Worm (Caenorhabditis elegans) whole organism, L1 larva: ENCODE results near the gene F31D5.2.
A peak's percentile ranks its signal among the peaks of the same experiment; 100 is the strongest.

ENCODE experiments used
- Y116A8C.19 ChIP-seq: sonication (generic microtip); optimal IDR thresholded peaks from 2 replicates; lab custom pipeline; 2016; ENCODE audit warnings: missing compliant biosample characterization, missing genetic modification characterization, borderline replicate concordance
- alr-1 ChIP-seq: fragments of 200-800 bp; sonication (Bioruptor generic); optimal IDR thresholded peaks from 2 replicates; lab custom pipeline; 2018; ENCODE audit warnings: borderline replicate concordance, mild to moderate bottlenecking, missing genetic modification characterization, missing compliant biosample characterization
- ceh-88 ChIP-seq: fragments of 200-800 bp; sonication (Bioruptor generic); IDR thresholded peaks from 2 replicates; pipeline ENCODE4 v1.3.6; 2022; ENCODE audit warnings: missing genetic modification characterization, missing compliant biosample characterization
- ces-1 ChIP-seq: fragments of 150-350 bp; optimal IDR thresholded peaks from 2 replicates; lab custom pipeline; 2014; ENCODE audit warnings: missing biosample characterization, missing genetic modification reagents, missing genetic modification characterization
- dpl-1 ChIP-seq, 3 experiments: fragments of 150-350 bp in 2 of 3; sonication (generic microtip) in 1 of 3; optimal IDR thresholded peaks; 2 replicates each; lab custom pipeline; 2014 to 2017; ENCODE audit warnings: missing biosample characterization in 3 of 3, missing genetic modification characterization in 3 of 3, missing genetic modification reagents in 3 of 3
- efl-1 ChIP-seq, 4 experiments: fragments of 150-350 bp; optimal IDR thresholded peaks in 3 of 4; peaks in 1 of 4; 1 replicate in 1 of 4; 2 replicates in 3 of 4; lab custom pipeline; 2014; ENCODE audit warnings: missing biosample characterization in 2 of 4, missing genetic modification characterization in 2 of 4, missing genetic modification reagents in 2 of 4
- egl-13 ChIP-seq: sonication (generic microtip); optimal IDR thresholded peaks from 2 replicates; lab custom pipeline; 2016; ENCODE audit warnings: missing genotype, missing genetic modification reagents, missing genetic modification characterization, missing compliant biosample characterization
- elt-2 ChIP-seq: sonication (generic microtip); optimal IDR thresholded peaks from 2 replicates; lab custom pipeline; 2016; ENCODE audit warnings: missing genetic modification characterization, mild to moderate bottlenecking, inconsistent platforms, missing compliant biosample characterization, missing genetic modification reagents
- elt-3 ChIP-seq, 6 experiments: fragments of 150-350 bp in 1 of 6; sonication (generic microtip); optimal IDR thresholded peaks; 2 replicates each; lab custom pipeline; 2017 to 2018; ENCODE audit warnings: missing biosample characterization in 6 of 6, missing genetic modification characterization in 6 of 6, inconsistent platforms in 1 of 6
- fkh-8 ChIP-seq: sonication (generic microtip); optimal IDR thresholded peaks from 2 replicates; lab custom pipeline; 2016; ENCODE audit warnings: mild to moderate bottlenecking, missing genetic modification characterization, missing compliant biosample characterization
- fos-1 ChIP-seq: fragments of 150-350 bp; optimal IDR thresholded peaks from 2 replicates; lab custom pipeline; 2014; ENCODE audit warnings: missing biosample characterization, missing genetic modification characterization
- grh-1 ChIP-seq: fragments of 200-800 bp; sonication (Bioruptor generic); IDR thresholded peaks from 2 replicates; pipeline ENCODE4 v1.3.6; 2022; ENCODE audit warnings: missing genetic modification reagents, missing genetic modification characterization, missing compliant biosample characterization
- isw-1 ChIP-seq: fragments of 200-800 bp; sonication (Bioruptor generic); IDR thresholded peaks from 2 replicates; pipeline ENCODE4 v1.3.6; 2022; ENCODE audit warnings: missing genetic modification characterization, missing compliant biosample characterization
- lin-13 ChIP-seq: fragments of 150-350 bp; optimal IDR thresholded peaks from 2 replicates; lab custom pipeline; 2014; ENCODE audit warnings: missing biosample characterization, missing genetic modification reagents, missing genetic modification characterization
- lin-15B ChIP-seq: fragments of 150-350 bp; sonication (generic microtip); optimal IDR thresholded peaks from 3 replicates; lab custom pipeline; 2014; ENCODE audit warnings: missing biosample characterization, missing genetic modification characterization
- lin-39 ChIP-seq: fragments of 150-350 bp; optimal IDR thresholded peaks from 2 replicates; lab custom pipeline; 2014; ENCODE audit warnings: missing biosample characterization, missing genetic modification reagents, missing genetic modification characterization
- mab-9 ChIP-seq: fragments of 200-800 bp; sonication (Bioruptor generic); IDR thresholded peaks from 2 replicates; pipeline ENCODE4 v1.3.6; 2022; ENCODE audit warnings: missing genetic modification reagents, missing genetic modification characterization, missing compliant biosample characterization
- mef-2 ChIP-seq: fragments of 150-350 bp; optimal IDR thresholded peaks from 2 replicates; lab custom pipeline; 2014; ENCODE audit warnings: missing biosample characterization, missing genetic modification characterization
- nhr-19 ChIP-seq: fragments of 200-800 bp; sonication (Bioruptor generic); conservative IDR thresholded peaks from 2 replicates; pipeline ENCODE4 v1.3.6; 2022; ENCODE audit warnings: missing genetic modification characterization, missing compliant biosample characterization
- nhr-20 ChIP-seq: sonication (generic microtip); optimal IDR thresholded peaks from 2 replicates; lab custom pipeline; 2016; ENCODE audit warnings: mild to moderate bottlenecking, missing genetic modification characterization, missing compliant biosample characterization
- nhr-28 ChIP-seq: fragments of 150-350 bp; optimal IDR thresholded peaks from 2 replicates; lab custom pipeline; 2014; ENCODE audit warnings: missing biosample characterization, missing genetic modification characterization
- nhr-71 ChIP-seq: sonication (generic microtip); optimal IDR thresholded peaks from 2 replicates; lab custom pipeline; 2016; ENCODE audit warnings: mild to moderate bottlenecking, missing genetic modification characterization, moderate library complexity, missing compliant biosample characterization
- nhr-76 ChIP-seq: sonication (generic microtip); optimal IDR thresholded peaks from 2 replicates; lab custom pipeline; 2017; ENCODE audit warnings: missing biosample characterization, missing genetic modification characterization
- nhr-77 ChIP-seq: fragments of 150-350 bp; optimal IDR thresholded peaks from 2 replicates; lab custom pipeline; 2014; ENCODE audit warnings: missing biosample characterization, missing genetic modification characterization
- nhr-85 ChIP-seq: sonication (generic microtip); peaks from one replicate; lab custom pipeline; 2016; ENCODE audit warnings: missing genetic modification characterization, inconsistent platforms, missing compliant biosample characterization
- rnt-1 ChIP-seq: sonication (generic microtip); optimal IDR thresholded peaks from 2 replicates; lab custom pipeline; 2016; ENCODE audit warnings: mild to moderate bottlenecking, missing genetic modification characterization, moderate library complexity, missing compliant biosample characterization
- snu-23 ChIP-seq: sonication (generic microtip); optimal IDR thresholded peaks from 2 replicates; lab custom pipeline; 2016; ENCODE audit warnings: missing genetic modification characterization, missing compliant biosample characterization
- sptf-1 ChIP-seq: fragments of 150-350 bp; optimal IDR thresholded peaks from 2 replicates; lab custom pipeline; 2014; ENCODE audit warnings: missing biosample characterization, missing genetic modification characterization
- tbx-2 ChIP-seq: sonication (generic microtip); optimal IDR thresholded peaks from 2 replicates; lab custom pipeline; 2016; ENCODE audit warnings: missing genetic modification characterization, missing compliant biosample characterization
- unc-30 ChIP-seq: sonication (generic microtip); optimal IDR thresholded peaks from 2 replicates; lab custom pipeline; 2017; ENCODE audit warnings: missing biosample characterization, missing genetic modification characterization
- unc-86 ChIP-seq: sonication (generic microtip); optimal IDR thresholded peaks from 2 replicates; lab custom pipeline; 2016; ENCODE audit warnings: missing genetic modification characterization, missing compliant biosample characterization
- unc-98 ChIP-seq: fragments of 200-800 bp; sonication (Bioruptor generic); IDR thresholded peaks from 2 replicates; pipeline ENCODE4 v1.3.6; 2022; ENCODE audit warnings: missing genetic modification characterization, missing compliant biosample characterization
- vab-15 ChIP-seq: sonication (generic microtip); optimal IDR thresholded peaks from 2 replicates; lab custom pipeline; 2017; ENCODE audit warnings: missing genotype, mild to moderate bottlenecking, missing genetic modification characterization, missing compliant biosample characterization
- xbp-1 ChIP-seq: sonication (generic microtip); optimal IDR thresholded peaks from 2 replicates; lab custom pipeline; 2016; ENCODE audit warnings: missing genetic modification characterization, missing compliant biosample characterization
- zag-1 ChIP-seq: fragments of 150-350 bp; optimal IDR thresholded peaks from 2 replicates; lab custom pipeline; 2014; ENCODE audit warnings: missing biosample characterization, missing genetic modification characterization

F31D5.2 gene

ce11 chrII:4202633-4203032 is 12.8 kb upstream of the F31D5.2 start:
- TF ChIP-seq nhr-85 (tag; lab: Kevin White, UChicago): peak; percentile 95

- TF ChIP-seq elt-2 (tag; lab: Kevin White, UChicago) (peak; percentile 97), nhr-76 (tag; lab: Kevin White, UChicago) (no peak), efl-1 (optimal IDR thresholded peaks at IDR 0.05; lab: Kevin White, UChicago) (no peak), efl-1 (GFP tag; optimal IDR thresholded peaks at IDR 0.05 in 1 of 2; lab: Kevin White, UChicago) (peak in 1 of 2 experiments; percentile 40)
- TF ChIP-seq, all 84 proteins: peak for 2
Measured at ce11 chrII:4203729-4204184, 11.7 kb upstream of the F31D5.2 start, which contains the start of gene mth-1. TSS of gene mth-1 (minus strand) at chrII:4203779.

DNA sequence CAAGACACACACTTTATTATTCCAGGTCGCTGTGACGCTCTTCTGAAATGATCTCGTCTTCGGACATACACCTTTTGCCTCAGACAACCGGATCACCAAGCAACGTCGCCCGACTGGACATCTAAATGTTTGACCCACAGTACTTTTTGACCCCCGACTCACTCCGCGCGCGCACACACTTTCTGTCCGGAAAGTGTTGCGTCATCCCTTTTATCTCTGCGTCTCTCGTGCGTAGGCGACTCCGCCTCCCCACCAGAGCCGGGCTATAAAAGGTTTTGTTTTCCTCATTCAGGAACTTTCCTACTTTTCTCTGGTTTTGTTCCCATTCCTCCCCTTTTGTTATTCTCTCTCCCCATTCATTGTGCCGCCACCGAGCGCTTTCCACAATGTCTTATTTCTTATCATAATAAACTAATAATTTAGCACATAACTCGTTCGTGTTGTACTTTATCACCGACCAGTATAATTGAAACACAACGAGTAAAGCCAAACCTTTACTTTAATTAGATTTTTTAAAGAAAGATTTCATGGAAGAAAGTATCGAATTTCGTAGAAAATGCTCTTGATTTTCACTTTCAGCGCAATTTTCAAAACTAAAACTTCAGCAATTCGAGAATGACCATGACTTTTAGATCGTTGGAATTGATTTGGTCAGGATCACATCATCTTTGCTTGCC is 6.2 kb upstream of the F31D5.2 start, which contains the start of gene F31D5.6:
F31D5.6 (plus strand) TSS at position 627 of the 677 bp plus-strand sequence.
- TF ChIP-seq nhr-77 (tag; lab: Kevin White, UChicago): no peak
- no peak for TF ChIP-seq snu-23 (GFP tag; lab: Kevin White, UChicago)
- no peak for TF ChIP-seq tbx-2 (tag; lab: Kevin White, UChicago)
- no peak for TF ChIP-seq Y116A8C.19 (tag; lab: Kevin White, UChicago)
- no peak for TF ChIP-seq egl-13 (tag; lab: Kevin White, UChicago)
- no peak for TF ChIP-seq vab-15 (tag; lab: Kevin White, UChicago)
- TF ChIP-seq efl-1 (optimal IDR thresholded peaks at IDR 0.05; lab: Kevin White, UChicago): no peak
- TF ChIP-seq efl-1 (GFP tag; optimal IDR thresholded peaks at IDR 0.05 in 1 of 2; lab: Kevin White, UChicago): no peak
- TF ChIP-seq unc-98 (GFP tag; lab: Robert Waterston, UW): no peak
- TF ChIP-seq nhr-28 (tag; lab: Kevin White, UChicago): no peak

DNA sequence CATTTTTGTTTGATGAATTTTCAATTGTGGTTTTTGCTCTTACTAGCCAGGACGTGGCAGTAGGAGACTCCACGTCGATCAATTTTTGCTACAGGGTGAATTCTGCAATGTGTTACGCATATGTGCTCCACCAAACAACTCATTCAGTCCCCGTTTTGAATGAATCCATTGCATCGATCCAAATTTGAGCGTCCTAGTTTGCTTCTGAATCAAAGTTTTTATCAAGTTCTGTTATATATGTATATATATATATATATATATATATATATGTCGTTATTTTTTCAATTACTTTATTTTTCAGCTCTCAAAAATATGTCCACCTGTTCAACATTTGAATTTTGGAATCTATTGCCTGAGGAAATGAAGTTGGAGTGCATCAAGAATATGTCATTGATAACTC is 4.3 kb upstream of the F31D5.2 start, which contains the start of gene F31D5.7:
F31D5.7 (plus strand) TSS at position 301 of the 400 bp plus-strand sequence.
- no peak for TF ChIP-seq xbp-1
- no peak for TF ChIP-seq nhr-20 (tag; lab: Kevin White, UChicago)
- no peak for TF ChIP-seq isw-1 (GFP tag; lab: Robert Waterston, UW)
- TF ChIP-seq nhr-19: no peak
- TF ChIP-seq alr-1: no peak
- no peak for TF ChIP-seq nhr-71 (tag; lab: Kevin White, UChicago)
- TF ChIP-seq snu-23 (GFP tag; lab: Kevin White, UChicago): no peak
- TF ChIP-seq ceh-88 (GFP tag; lab: Robert Waterston, UW): no peak
- TF ChIP-seq lin-39 (tag; lab: Kevin White, UChicago): no peak
- no peak for TF ChIP-seq tbx-2 (tag; lab: Kevin White, UChicago)
- no peak for TF ChIP-seq dpl-1 (GFP tag; optimal IDR thresholded peaks at IDR 0.05; lab: Kevin White, UChicago)
- no peak for TF ChIP-seq mef-2 (tag; lab: Kevin White, UChicago)
- no peak for TF ChIP-seq unc-86 (tag; lab: Kevin White, UChicago)
- TF ChIP-seq lin-13 (GFP tag; lab: Kevin White, UChicago): no peak
- TF ChIP-seq elt-3 (tag; optimal IDR thresholded peaks at IDR 0.05; lab: Kevin White, UChicago): no peak
- TF ChIP-seq fkh-8 (tag; lab: Kevin White, UChicago): no peak
- no peak for TF ChIP-seq rnt-1 (tag; lab: Kevin White, UChicago)

ce11 chrII:4219062-4219461 is 3.6 kb downstream of the F31D5.2 start, which contains the start of gene F31D5.1:
TSS of gene F31D5.1 (plus strand) at chrII:4219362.
- TF ChIP-seq nhr-20 (tag; lab: Kevin White, UChicago): no peak
- no peak for TF ChIP-seq dpl-1 (GFP tag; optimal IDR thresholded peaks at IDR 0.05; lab: Kevin White, UChicago)
- no peak for TF ChIP-seq grh-1 (GFP tag; lab: Robert Waterston, UW)
- no peak for TF ChIP-seq mab-9
- no peak for TF ChIP-seq fkh-8 (tag; lab: Kevin White, UChicago)
- TF ChIP-seq zag-1 (tag; lab: Kevin White, UChicago): no peak
- TF ChIP-seq unc-98 (GFP tag; lab: Robert Waterston, UW): no peak
- TF ChIP-seq ces-1 (GFP tag; lab: Kevin White, UChicago): no peak
- TF ChIP-seq sptf-1 (tag; lab: Kevin White, UChicago): no peak
- TF ChIP-seq fos-1 (tag; lab: Kevin White, UChicago): no peak
- no peak for TF ChIP-seq mef-2 (tag; lab: Kevin White, UChicago)
- no peak for TF ChIP-seq unc-30 (tag; lab: Kevin White, UChicago)
- TF ChIP-seq lin-15B: no peak
- no peak for TF ChIP-seq lin-39 (tag; lab: Kevin White, UChicago)
- TF ChIP-seq, all 84 proteins: peak for 0
